Worm (Caenorhabditis elegans): ENCODE results near the gene K04C2.3.

K04C2.3 gene

DNA sequence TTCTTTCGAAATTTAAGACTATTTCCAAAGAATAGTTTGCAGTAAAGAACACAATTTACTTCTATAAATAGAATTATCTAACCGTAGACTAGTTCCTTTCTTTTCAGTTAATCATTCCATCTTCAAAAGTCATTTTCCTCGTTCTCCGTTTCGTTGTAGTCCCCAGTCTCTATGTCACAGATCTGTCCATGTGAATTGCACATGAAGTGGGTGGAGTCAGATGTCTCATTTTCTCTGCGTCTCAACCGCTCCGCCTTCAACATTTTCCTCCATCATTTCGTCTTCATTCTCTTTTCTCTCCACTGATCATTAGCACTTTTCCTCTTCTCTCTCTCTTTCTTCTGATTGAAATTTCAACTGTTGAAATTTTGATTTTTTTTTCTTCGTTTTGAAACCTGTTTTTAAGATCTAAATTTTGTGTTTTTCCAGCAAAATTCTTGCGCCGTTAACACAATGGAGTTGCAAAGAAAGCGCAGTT is 24.7 kb downstream of the K04C2.3 start, which contains the start of gene T07E3.4 (continued):
- TF ChIP-seq let-607 (tag; optimal IDR thresholded peaks at IDR 0.05) (no peak), nfya-1 (tag; optimal IDR thresholded peaks at IDR 0.05; ENCODE audit: borderline replicate concordance, insufficient read depth) (no peak), K12H6.12 (tag; optimal IDR thresholded peaks at IDR 0.05) (peak; percentile 28), D2030.7 (GFP tag; IDR thresholded peaks at IDR 0.05) (no peak), F10E7.11 (tag; optimal IDR thresholded peaks at IDR 0.05) (no peak), chd-7 (tag; optimal IDR thresholded peaks at IDR 0.05) (peak; percentile 13), attf-3 (GFP tag; conservative IDR thresholded peaks at IDR 0.05) (no peak), F23B12.7 (tag; optimal IDR thresholded peaks at IDR 0.05; ENCODE audit: insufficient read depth) (no peak), Y53G8AR.9 (GFP tag; conservative IDR thresholded peaks at IDR 0.05) (no peak), F57C9.4 (tag; optimal IDR thresholded peaks at IDR 0.05) (no peak), ztf-28 (GFP tag; IDR thresholded peaks at IDR 0.05) (no peak), xnd-1 (tag; optimal IDR thresholded peaks at IDR 0.05) (no peak), nhr-90 (tag; optimal IDR thresholded peaks at IDR 0.05) (no peak), nhr-120 (GFP tag; IDR thresholded peaks at IDR 0.05) (no peak), pha-4 (tag; optimal IDR thresholded peaks at IDR 0.05) (peak; percentile 45), fkh-3 (tag; optimal IDR thresholded peaks at IDR 0.05) (no peak), snpc-1.3 (tag; optimal IDR thresholded peaks at IDR 0.05; ENCODE audit: insufficient read depth) (no peak), lin-35 (GFP tag; optimal IDR thresholded peaks at IDR 0.05) (peak in 1 of 3 experiments; percentile 41), akir-1 (GFP tag; optimal IDR thresholded peaks at IDR 0.05) (no peak), ztf-26 (tag; optimal IDR thresholded peaks at IDR 0.05) (peak; percentile 60), him-1 (tag; optimal IDR thresholded peaks at IDR 0.05) (no peak), ztf-18 (tag; optimal IDR thresholded peaks at IDR 0.05) (no peak), madf-8 (GFP tag; conservative IDR thresholded peaks at IDR 0.05) (no peak), ztf-22 (GFP tag; optimal IDR thresholded peaks at IDR 0.05) (no peak), madf-10 (tag; optimal IDR thresholded peaks at IDR 0.05) (no peak), hmg-1.2 (GFP tag; IDR thresholded peaks at IDR 0.05) (peak; percentile 78), F49E8.2 (tag; optimal IDR thresholded peaks at IDR 0.05; ENCODE audit: insufficient read depth) (no peak), Y67H2A.10 (GFP tag; conservative IDR thresholded peaks at IDR 0.05) (no peak), Y56A3A.18 (GFP tag; IDR thresholded peaks at IDR 0.05) (no peak), ceh-40 (GFP tag; IDR thresholded peaks at IDR 0.05) (no peak), dpff-1 (tag; optimal IDR thresholded peaks at IDR 0.05) (no peak), ekl-4 (GFP tag; IDR thresholded peaks at IDR 0.05) (no peak), egrh-3 (GFP tag; IDR thresholded peaks at IDR 0.05) (no peak)

DNA sequence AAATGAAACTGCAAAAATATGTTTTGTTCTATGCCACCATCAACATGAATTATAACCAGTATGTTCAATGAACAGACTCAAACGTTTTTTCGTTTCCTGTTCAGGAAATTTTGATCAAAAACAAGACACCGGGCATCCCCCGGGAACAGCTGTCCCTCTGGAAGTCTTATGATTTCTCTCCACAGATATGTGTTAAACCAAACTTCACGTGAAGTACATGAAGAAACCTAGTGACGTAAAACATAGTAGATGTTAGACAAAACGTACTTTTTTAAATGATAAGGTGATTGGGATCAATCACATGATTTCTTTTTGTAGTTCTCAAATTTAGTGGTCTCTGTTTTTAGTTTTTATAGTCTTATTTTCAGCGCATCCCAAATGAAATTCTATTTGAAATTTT is 25.6 kb downstream of the K04C2.3 start:
- TF ChIP-seq let-526 (GFP tag; IDR thresholded peaks at IDR 0.05) (no peak), lin-40 (tag; optimal IDR thresholded peaks at IDR 0.05) (peak; percentile 13), ccch-3 (GFP tag; optimal IDR thresholded peaks at IDR 0.05) (no peak), nhr-27 (tag; optimal IDR thresholded peaks at IDR 0.05) (no peak), F33H1.4 (GFP tag; IDR thresholded peaks at IDR 0.05) (no peak), madf-3 (GFP tag; IDR thresholded peaks at IDR 0.05) (no peak), somi-1 (GFP tag; optimal IDR thresholded peaks at IDR 0.05) (peak; percentile 60), gei-17 (GFP tag; optimal IDR thresholded peaks at IDR 0.05) (no peak), let-607 (tag; optimal IDR thresholded peaks at IDR 0.05) (no peak), Y53G8AR.9 (GFP tag; conservative IDR thresholded peaks at IDR 0.05) (0 out of 2 replicates have a peak, but pooled peaks have one; percentile 8), rpc-1 (optimal IDR thresholded peaks at IDR 0.05) (no peak), rpc-1 (tag; optimal IDR thresholded peaks at IDR 0.05) (no peak), cebp-1 (GFP tag; IDR thresholded peaks at IDR 0.05) (no peak), cebp-1 (tag; optimal IDR thresholded peaks at IDR 0.05) (peak; percentile 15), tbp1 (GFP tag; optimal IDR thresholded peaks at IDR 0.05) (peak; percentile 7), zim-3 (tag; optimal IDR thresholded peaks at IDR 0.05) (no peak), repo-1 (tag; optimal IDR thresholded peaks at IDR 0.05) (no peak), lir-1 (GFP tag; conservative IDR thresholded peaks at IDR 0.05) (no peak), C17E4.6 (GFP tag; IDR thresholded peaks at IDR 0.05) (no peak)
